Worm (Caenorhabditis elegans) whole organism, L1 larva: Measurements from ENCODE around the gene msp-32.
A peak's percentile ranks its signal among the peaks of the same experiment; 100 is the strongest.
"Not testable (repeated sequence)": the region's sequence is repeated elsewhere in the genome, so short reads cannot be mapped to it uniquely, and the experiment has no call there.

Experiments used
- C04F5.9 ChIP-seq: sonication (generic microtip); optimal IDR thresholded peaks from 2 replicates; lab custom pipeline; 2016; ENCODE audit warnings: missing genetic modification characterization, missing compliant biosample characterization
- C34B4.2 ChIP-seq: sonication (generic microtip); optimal IDR thresholded peaks from 2 replicates; lab custom pipeline; 2017; ENCODE audit warnings: mild to moderate bottlenecking, missing genetic modification characterization, missing compliant biosample characterization
- aly-2 ChIP-seq: fragments of 150-350 bp; optimal IDR thresholded peaks from 2 replicates; lab custom pipeline; 2014; ENCODE audit warnings: missing biosample characterization, missing genetic modification characterization
- ama-1 ChIP-seq: fragments of 150-350 bp; optimal IDR thresholded peaks from 2 replicates; lab custom pipeline; 2014
- blmp-1 ChIP-seq: fragments of 150-350 bp; optimal IDR thresholded peaks from 2 replicates; lab custom pipeline; 2014; ENCODE audit warnings: missing biosample characterization, missing genetic modification characterization
- ceh-88 ChIP-seq: fragments of 200-800 bp; sonication (Bioruptor generic); IDR thresholded peaks from 2 replicates; pipeline ENCODE4 v1.3.6; 2022; ENCODE audit warnings: missing genetic modification characterization, missing compliant biosample characterization
- dpl-1 ChIP-seq, 3 experiments: fragments of 150-350 bp in 2 of 3; sonication (generic microtip) in 1 of 3; optimal IDR thresholded peaks; 2 replicates each; lab custom pipeline; 2014 to 2017; ENCODE audit warnings: missing biosample characterization in 3 of 3, missing genetic modification characterization in 3 of 3, missing genetic modification reagents in 3 of 3
- efl-1 ChIP-seq, 4 experiments: fragments of 150-350 bp; optimal IDR thresholded peaks in 3 of 4; peaks in 1 of 4; 1 replicate in 1 of 4; 2 replicates in 3 of 4; lab custom pipeline; 2014; ENCODE audit warnings: missing biosample characterization in 2 of 4, missing genetic modification characterization in 2 of 4, missing genetic modification reagents in 2 of 4
- efl-3 ChIP-seq: fragments of 200-800 bp; sonication (Bioruptor generic); optimal IDR thresholded peaks from 2 replicates; lab custom pipeline; 2018; ENCODE audit warnings: mild to moderate bottlenecking, missing genetic modification characterization, missing compliant biosample characterization
- fkh-10 ChIP-seq: sonication (generic microtip); optimal IDR thresholded peaks from 2 replicates; lab custom pipeline; 2017; ENCODE audit warnings: missing biosample characterization, missing genetic modification reagents, missing genetic modification characterization
- fkh-8 ChIP-seq: sonication (generic microtip); optimal IDR thresholded peaks from 2 replicates; lab custom pipeline; 2016; ENCODE audit warnings: mild to moderate bottlenecking, missing genetic modification characterization, missing compliant biosample characterization
- grh-1 ChIP-seq: fragments of 200-800 bp; sonication (Bioruptor generic); IDR thresholded peaks from 2 replicates; pipeline ENCODE4 v1.3.6; 2022; ENCODE audit warnings: missing genetic modification reagents, missing genetic modification characterization, missing compliant biosample characterization
- isw-1 ChIP-seq: fragments of 200-800 bp; sonication (Bioruptor generic); IDR thresholded peaks from 2 replicates; pipeline ENCODE4 v1.3.6; 2022; ENCODE audit warnings: missing genetic modification characterization, missing compliant biosample characterization
- jun-1 ChIP-seq: fragments of 150-350 bp; optimal IDR thresholded peaks from 2 replicates; lab custom pipeline; 2014; ENCODE audit warnings: missing biosample characterization, missing genetic modification reagents, missing genetic modification characterization
- lin-13 ChIP-seq: fragments of 150-350 bp; optimal IDR thresholded peaks from 2 replicates; lab custom pipeline; 2014; ENCODE audit warnings: missing biosample characterization, missing genetic modification reagents, missing genetic modification characterization
- lin-35 ChIP-seq, 2 experiments: fragments of 150-350 bp; optimal IDR thresholded peaks; 2 replicates each; lab custom pipeline; 2014; ENCODE audit warnings: missing biosample characterization in 2 of 2, missing genetic modification characterization in 2 of 2, missing genetic modification reagents in 2 of 2
- lin-39 ChIP-seq: fragments of 150-350 bp; optimal IDR thresholded peaks from 2 replicates; lab custom pipeline; 2014; ENCODE audit warnings: missing biosample characterization, missing genetic modification reagents, missing genetic modification characterization
- mdl-1 ChIP-seq, 2 experiments: fragments of 150-350 bp; optimal IDR thresholded peaks; 2 replicates each; lab custom pipeline; 2014 to 2017; ENCODE audit warnings: missing biosample characterization in 2 of 2, missing genetic modification characterization in 2 of 2, inconsistent platforms in 1 of 2
- nhr-28 ChIP-seq: fragments of 150-350 bp; optimal IDR thresholded peaks from 2 replicates; lab custom pipeline; 2014; ENCODE audit warnings: missing biosample characterization, missing genetic modification characterization
- nhr-77 ChIP-seq: fragments of 150-350 bp; optimal IDR thresholded peaks from 2 replicates; lab custom pipeline; 2014; ENCODE audit warnings: missing biosample characterization, missing genetic modification characterization
- nhr-85 ChIP-seq: sonication (generic microtip); peaks from one replicate; lab custom pipeline; 2016; ENCODE audit warnings: missing genetic modification characterization, inconsistent platforms, missing compliant biosample characterization
- nhr-90 ChIP-seq: sonication (generic microtip); optimal IDR thresholded peaks from 2 replicates; lab custom pipeline; 2016; ENCODE audit warnings: mild to moderate bottlenecking, missing genetic modification characterization, missing compliant biosample characterization; ENCODE audit not compliant: poor library complexity
- pax-3 ChIP-seq: fragments of 200-800 bp; sonication (Bioruptor generic); optimal IDR thresholded peaks from 2 replicates; lab custom pipeline; 2018; ENCODE audit warnings: mild to moderate bottlenecking, missing genetic modification characterization, moderate library complexity, missing compliant biosample characterization
- rnt-1 ChIP-seq: sonication (generic microtip); optimal IDR thresholded peaks from 2 replicates; lab custom pipeline; 2016; ENCODE audit warnings: mild to moderate bottlenecking, missing genetic modification characterization, moderate library complexity, missing compliant biosample characterization
- snpc-4 ChIP-seq: fragments of 150-350 bp; optimal IDR thresholded peaks from 2 replicates; lab custom pipeline; 2014; ENCODE audit warnings: missing biosample characterization, missing genetic modification characterization
- snu-23 ChIP-seq: sonication (generic microtip); optimal IDR thresholded peaks from 2 replicates; lab custom pipeline; 2016; ENCODE audit warnings: missing genetic modification characterization, missing compliant biosample characterization
- sptf-1 ChIP-seq: fragments of 150-350 bp; optimal IDR thresholded peaks from 2 replicates; lab custom pipeline; 2014; ENCODE audit warnings: missing biosample characterization, missing genetic modification characterization
- unc-86 ChIP-seq: sonication (generic microtip); optimal IDR thresholded peaks from 2 replicates; lab custom pipeline; 2016; ENCODE audit warnings: missing genetic modification characterization, missing compliant biosample characterization
- vab-15 ChIP-seq: sonication (generic microtip); optimal IDR thresholded peaks from 2 replicates; lab custom pipeline; 2017; ENCODE audit warnings: missing genotype, mild to moderate bottlenecking, missing genetic modification characterization, missing compliant biosample characterization
- zip-4 ChIP-seq: fragments of 200-800 bp; sonication (Bioruptor generic); optimal IDR thresholded peaks from 2 replicates; lab custom pipeline; 2018; ENCODE audit warnings: mild to moderate bottlenecking, missing genetic modification characterization, moderate library complexity, missing compliant biosample characterization
- ztf-4 ChIP-seq: fragments of 150-350 bp; optimal IDR thresholded peaks from 2 replicates; lab custom pipeline; 2014; ENCODE audit warnings: missing biosample characterization, missing genetic modification characterization

Gene msp-32

DNA sequence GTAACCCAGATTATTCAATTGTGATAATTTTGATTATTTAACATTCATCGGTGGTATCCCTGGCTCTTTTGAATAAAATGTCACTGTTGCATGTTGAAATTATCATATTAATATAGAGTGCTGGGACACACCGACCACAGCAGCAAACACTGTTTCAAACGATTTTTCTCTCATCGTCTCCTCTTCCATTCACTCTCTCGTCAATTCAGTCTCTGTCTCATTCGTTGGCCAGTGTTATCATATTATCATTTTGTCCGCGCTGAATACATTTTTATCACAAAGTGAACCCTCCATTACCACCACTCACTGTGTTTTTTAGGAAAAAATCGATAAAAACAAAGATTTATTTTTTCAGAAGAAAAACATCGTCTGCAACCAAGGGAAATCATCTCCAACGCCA, 41.5 kb upstream of the msp-32 start (continued):
- TF ChIP-seq dpl-1 (GFP tag; optimal IDR thresholded peaks at IDR 0.05; lab: Kevin White, UChicago) (no peak), C34B4.2 (tag; lab: Kevin White, UChicago) (no peak), nhr-85 (tag; lab: Kevin White, UChicago) (no peak), pax-3 (tag; lab: Kevin White, UChicago) (no peak), vab-15 (no peak), nhr-90 (tag; lab: Kevin White, UChicago) (peak; percentile 6), sptf-1 (tag; lab: Kevin White, UChicago) (no peak)

ce11 chrII:4857873-4858364, 40.7 kb upstream of the msp-32 start, which contains the start of gene F11G11.5:
F11G11.5 (plus strand) TSS chrII:4857923.
- TF ChIP-seq C04F5.9 (no peak), efl-1 (optimal IDR thresholded peaks at IDR 0.05; lab: Kevin White, UChicago) (no peak), efl-1 (GFP tag; optimal IDR thresholded peaks at IDR 0.05 in 1 of 2; lab: Kevin White, UChicago) (peak in 1 of 2 experiments; percentile 29)

- TF ChIP-seq efl-1 (optimal IDR thresholded peaks at IDR 0.05; lab: Kevin White, UChicago) (no peak), efl-1 (GFP tag; optimal IDR thresholded peaks at IDR 0.05 in 1 of 2; lab: Kevin White, UChicago) (peak in 1 of 2 experiments; percentile 85), blmp-1 (tag; lab: Kevin White, UChicago) (peak; percentile 0), ceh-88 (GFP tag; lab: Robert Waterston, UW) (no peak)
- TF ChIP-seq, all 84 proteins: peak for 2
These were observed 39.7 kb upstream of the msp-32 start for ce11 chrII:4858906-4859411.

ce11 chrII:4860260-4860659, 38.4 kb upstream of the msp-32 start, which contains the start of the genes nspd-5 and F11G11.4:
nspd-5 (minus strand) TSS chrII:4860360.
F11G11.4 (plus strand) TSS chrII:4860594.
- not testable (repeated sequence) for TF ChIP-seq aly-2 (tag; lab: Kevin White, UChicago); efl-3 (GFP tag; lab: Kevin White, UChicago); snpc-4 (tag; lab: Kevin White, UChicago)

DNA sequence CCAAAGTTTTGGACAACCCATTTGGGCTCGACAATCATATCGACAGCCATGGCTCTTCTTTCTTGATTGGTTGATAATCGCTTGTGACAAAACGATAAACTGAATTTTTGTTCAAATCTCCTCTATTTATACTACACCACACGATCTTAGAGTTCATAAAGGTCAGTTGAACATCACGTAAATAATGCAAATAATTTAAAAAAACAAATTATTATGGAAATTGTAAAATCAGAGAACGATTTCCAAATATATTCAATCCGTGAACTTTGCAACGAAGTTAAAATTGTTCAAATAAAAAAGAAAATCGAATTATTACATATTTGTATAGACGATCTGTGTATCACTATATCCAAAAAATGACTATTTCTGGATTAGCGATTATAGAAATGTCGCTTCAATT, 35.3 kb upstream of the msp-32 start, which contains the start of the genes mpst-4 and F11G11.14:
TSS of gene mpst-4 (minus strand) at position 101 of the 400 bp plus-strand sequence.
TSS of gene F11G11.14 (plus strand) at position 325 of the 400 bp plus-strand sequence.
- TF ChIP-seq lin-35 (GFP tag; optimal IDR thresholded peaks at IDR 0.05; lab: Kevin White, UChicago), result no peak
- TF ChIP-seq nhr-28 (tag; lab: Kevin White, UChicago), result no peak
- TF ChIP-seq jun-1 (tag; lab: Kevin White, UChicago), result no peak
- no peak for TF ChIP-seq nhr-77 (tag; lab: Kevin White, UChicago)
- TF ChIP-seq lin-13, result no peak
- no peak for TF ChIP-seq grh-1 (GFP tag; lab: Robert Waterston, UW)
- TF ChIP-seq fkh-10 (GFP tag; lab: Kevin White, UChicago), result no peak
- no peak for TF ChIP-seq dpl-1 (GFP tag; optimal IDR thresholded peaks at IDR 0.05; lab: Kevin White, UChicago)
- no peak for TF ChIP-seq lin-39 (tag; lab: Kevin White, UChicago)
- no peak for TF ChIP-seq rnt-1
- TF ChIP-seq mdl-1 (tag; optimal IDR thresholded peaks at IDR 0.05; lab: Kevin White, UChicago), result no peak
- no peak for TF ChIP-seq fkh-8 (tag; lab: Kevin White, UChicago)
- no peak for TF ChIP-seq nhr-85 (tag; lab: Kevin White, UChicago)
- TF ChIP-seq unc-86, result no peak
- no peak for TF ChIP-seq snu-23 (GFP tag; lab: Kevin White, UChicago)
- TF ChIP-seq snpc-4 (tag; lab: Kevin White, UChicago), result no peak

DNA sequence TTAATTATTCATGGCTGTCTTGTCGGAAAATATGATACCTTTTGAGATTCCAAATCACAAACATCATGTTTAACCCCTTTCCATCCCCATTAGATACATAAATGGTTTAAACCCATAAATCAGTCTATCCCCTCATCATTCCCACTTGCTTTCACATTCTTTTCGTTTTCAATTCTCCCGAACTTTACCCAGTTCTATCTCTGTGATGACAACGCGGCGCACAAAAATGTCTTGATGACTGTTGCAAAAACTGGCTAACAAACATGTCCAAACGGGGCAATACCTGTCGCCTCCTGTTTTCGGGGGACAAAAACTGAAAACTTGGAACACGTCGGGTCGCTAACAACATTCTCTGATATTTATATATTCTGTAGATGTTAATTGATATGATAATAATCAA, 32.6 kb upstream of the msp-32 start:
- TF ChIP-seq blmp-1 (tag; lab: Kevin White, UChicago) (peak; percentile 93), jun-1 (tag; lab: Kevin White, UChicago) (peak; percentile 40), ama-1 (peak; percentile 63), C04F5.9 (no peak), zip-4 (GFP tag; lab: Kevin White, UChicago) (no peak), isw-1 (GFP tag; lab: Robert Waterston, UW) (no peak), ztf-4 (tag; lab: Kevin White, UChicago) (peak; percentile 59)
